Worm (Caenorhabditis elegans) whole organism, L4 larva: ENCODE results near the gene rgs-2.

ENCODE experiments used
- F26F4.8 ChIP-seq: fragments of 200-800 bp; sonication (Bioruptor generic); conservative IDR thresholded peaks from 2 replicates; pipeline ENCODE4 v1.3.6; 2022; ENCODE audit warnings: missing genetic modification characterization, missing compliant biosample characterization
- R02D3.7 ChIP-seq: fragments of 150-350 bp; sonication (generic microtip); optimal IDR thresholded peaks from 3 replicates; lab custom pipeline; 2014; ENCODE audit warnings: missing biosample characterization, missing genetic modification characterization
- T26A8.4 ChIP-seq: fragments of 200-800 bp; sonication (Bioruptor generic); IDR thresholded peaks from 2 replicates; pipeline ENCODE4 v1.3.6; 2022; ENCODE audit warnings: missing genetic modification characterization, missing compliant biosample characterization
- Y105C5A.15 ChIP-seq: fragments of 200-800 bp; sonication (Bioruptor generic); IDR thresholded peaks from 2 replicates; pipeline ENCODE4 v1.3.6; 2022; ENCODE audit warnings: missing genetic modification characterization, missing compliant biosample characterization
- Y48G9A.11 ChIP-seq: fragments of 200-800 bp; sonication (Bioruptor generic); IDR thresholded peaks from 2 replicates; pipeline ENCODE4 v1.3.6; 2022; ENCODE audit warnings: missing genetic modification reagents, missing genetic modification characterization, missing compliant biosample characterization
- Y5F2A.4 ChIP-seq: fragments of 200-800 bp; sonication (Bioruptor generic); optimal IDR thresholded peaks from 2 replicates; lab custom pipeline; 2018; ENCODE audit warnings: mild to moderate bottlenecking, missing genetic modification characterization, missing compliant biosample characterization
- Y75B8A.6 ChIP-seq: fragments of 200-800 bp; sonication (Bioruptor generic); IDR thresholded peaks from 2 replicates; pipeline ENCODE4 v1.3.6; 2022; ENCODE audit warnings: missing genetic modification reagents, missing genetic modification characterization, missing compliant biosample characterization
- aha-1 ChIP-seq: fragments of 150-350 bp; peaks from one replicate; lab custom pipeline; 2014; ENCODE audit warnings: missing biosample characterization, missing genetic modification characterization
- ama-1 ChIP-seq: fragments of 150-350 bp; optimal IDR thresholded peaks from 2 replicates; lab custom pipeline; 2014; ENCODE audit warnings: inconsistent platforms, mixed read lengths
- attf-4 ChIP-seq: sonication (generic microtip); optimal IDR thresholded peaks from 3 replicates; lab custom pipeline; 2017; ENCODE audit warnings: missing biosample characterization, missing genetic modification characterization
- ceh-82 ChIP-seq: sonication (generic microtip); optimal IDR thresholded peaks from 2 replicates; lab custom pipeline; 2017; ENCODE audit warnings: missing biosample characterization, missing genetic modification characterization
- daf-16 ChIP-seq, 3 experiments: sonication (generic microtip); optimal IDR thresholded peaks; 2 replicates each; lab custom pipeline; 2016 to 2017; ENCODE audit warnings: missing genetic modification characterization in 3 of 3, missing genetic modification reagents in 3 of 3, mild to moderate bottlenecking in 2 of 3, missing compliant biosample characterization in 2 of 3, missing biosample characterization in 1 of 3, moderate library complexity in 1 of 3
- dmd-6 ChIP-seq: fragments of 200-800 bp; sonication (Bioruptor generic); IDR thresholded peaks from 2 replicates; pipeline ENCODE4 v1.3.6; 2022; ENCODE audit warnings: missing genetic modification reagents, missing genetic modification characterization, missing compliant biosample characterization
- dve-1 ChIP-seq: sonication (generic microtip); optimal IDR thresholded peaks from 2 replicates; lab custom pipeline; 2017; ENCODE audit warnings: antibody characterized with exemption, mild to moderate bottlenecking, missing genetic modification characterization, missing compliant biosample characterization; ENCODE audit not compliant: insufficient read depth
- egl-43 ChIP-seq: fragments of 200-800 bp; sonication (Bioruptor generic); IDR thresholded peaks from 2 replicates; pipeline ENCODE4 v1.3.6; 2022; ENCODE audit warnings: missing genetic modification reagents, missing genetic modification characterization, missing compliant biosample characterization
- gei-8 ChIP-seq: fragments of 200-800 bp; sonication (Bioruptor generic); optimal IDR thresholded peaks from 2 replicates; lab custom pipeline; 2018; ENCODE audit warnings: mild to moderate bottlenecking, missing genetic modification characterization, missing compliant biosample characterization
- hlh-11 ChIP-seq: fragments of 200-800 bp; sonication (Bioruptor generic); optimal IDR thresholded peaks from 2 replicates; lab custom pipeline; 2018; ENCODE audit warnings: mild to moderate bottlenecking, missing genetic modification characterization, missing compliant biosample characterization
- hlh-30 ChIP-seq: sonication (generic microtip); optimal IDR thresholded peaks from 2 replicates; lab custom pipeline; 2017; ENCODE audit warnings: antibody characterized with exemption, mild to moderate bottlenecking, missing genetic modification characterization, missing compliant biosample characterization; ENCODE audit not compliant: insufficient read depth
- hmg-1.1 ChIP-seq: fragments of 200-800 bp; sonication (Bioruptor generic); IDR thresholded peaks from 2 replicates; pipeline ENCODE4 v1.3.6; 2022; ENCODE audit warnings: missing genetic modification reagents, missing genetic modification characterization, missing compliant biosample characterization
- lin-1 ChIP-seq: fragments of 200-800 bp; sonication (Bioruptor generic); IDR thresholded peaks from 2 replicates; pipeline ENCODE4 v1.3.6; 2022; ENCODE audit warnings: missing genetic modification reagents, missing genetic modification characterization, missing compliant biosample characterization
- lin-13 ChIP-seq: fragments of 150-350 bp; optimal IDR thresholded peaks from 2 replicates; lab custom pipeline; 2014; ENCODE audit warnings: missing biosample characterization, missing genetic modification reagents, missing genetic modification characterization
- lin-38 ChIP-seq: fragments of 200-800 bp; sonication (Bioruptor generic); IDR thresholded peaks from 2 replicates; pipeline ENCODE4 v1.3.6; 2022; ENCODE audit warnings: missing genetic modification reagents, missing genetic modification characterization, missing compliant biosample characterization
- lsy-2 ChIP-seq, 2 experiments: fragments of 150-350 bp in 1 of 2; sonication (generic microtip) in 1 of 2; optimal IDR thresholded peaks; 2 replicates each; lab custom pipeline; 2014 to 2017; ENCODE audit warnings: missing biosample characterization in 2 of 2, missing genetic modification characterization in 2 of 2
- madf-9 ChIP-seq: fragments of 200-800 bp; sonication (Bioruptor generic); conservative IDR thresholded peaks from 2 replicates; pipeline ENCODE4 v1.3.6; 2022; ENCODE audit warnings: missing genetic modification reagents, missing genetic modification characterization, missing compliant biosample characterization
- mes-2 ChIP-seq: sonication (generic microtip); optimal IDR thresholded peaks from 2 replicates; lab custom pipeline; 2016; ENCODE audit warnings: missing genotype, mild to moderate bottlenecking, missing genetic modification characterization, missing compliant biosample characterization; ENCODE audit not compliant: poor library complexity, severe bottlenecking
- nhr-28 ChIP-seq: fragments of 150-350 bp; optimal IDR thresholded peaks from 2 replicates; lab custom pipeline; 2014; ENCODE audit warnings: missing biosample characterization, missing genetic modification characterization
- nhr-42 ChIP-seq: fragments of 200-800 bp; sonication (Bioruptor generic); IDR thresholded peaks from 2 replicates; pipeline ENCODE4 v1.3.6; 2022; ENCODE audit warnings: missing genetic modification characterization, missing compliant biosample characterization
- nhr-6 ChIP-seq: fragments of 150-350 bp; optimal IDR thresholded peaks from 2 replicates; lab custom pipeline; 2014; ENCODE audit warnings: missing biosample characterization, missing genetic modification characterization
- php-3 ChIP-seq: fragments of 200-800 bp; sonication (Bioruptor generic); IDR thresholded peaks from 2 replicates; pipeline ENCODE4 v1.3.6; 2022; ENCODE audit warnings: missing genetic modification reagents, missing genetic modification characterization, missing compliant biosample characterization
- spr-1 ChIP-seq: sonication (generic microtip); optimal IDR thresholded peaks from 2 replicates; lab custom pipeline; 2016; ENCODE audit warnings: mild to moderate bottlenecking, missing genetic modification characterization, missing compliant biosample characterization
- tag-97 ChIP-seq: fragments of 200-800 bp; sonication (Bioruptor generic); IDR thresholded peaks from 2 replicates; pipeline ENCODE4 v1.3.6; 2022; ENCODE audit warnings: missing genetic modification characterization, missing compliant biosample characterization
- tra-1 ChIP-seq: fragments of 200-800 bp; sonication (Bioruptor generic); IDR thresholded peaks from 2 replicates; pipeline ENCODE4 v1.3.6; 2022; ENCODE audit warnings: missing genetic modification reagents, missing genetic modification characterization, missing compliant biosample characterization
- unc-62 ChIP-seq, 3 experiments: fragments of 150-350 bp in 1 of 3; sonication (generic microtip); optimal IDR thresholded peaks in 2 of 3; peaks in 1 of 3; 1 replicate in 1 of 3; 2 replicates in 2 of 3; lab custom pipeline; 2014 to 2017; ENCODE audit warnings: missing biosample characterization in 3 of 3, missing genetic modification characterization in 3 of 3, missing genetic modification reagents in 3 of 3, missing genotype in 1 of 3
- zfp-2 ChIP-seq: sonication (generic microtip); optimal IDR thresholded peaks from 2 replicates; lab custom pipeline; 2016; ENCODE audit warnings: mild to moderate bottlenecking, missing genetic modification characterization, missing compliant biosample characterization
- zip-2 ChIP-seq: fragments of 150-350 bp; optimal IDR thresholded peaks from 2 replicates; lab custom pipeline; 2014; ENCODE audit warnings: missing biosample characterization, missing genetic modification characterization

The rgs-2 gene

ce11 chrX:12738454-12738853 lies 26.0 kb downstream of the rgs-2 start, which contains the start of gene pgp-13 (continued):
- no peak for TF ChIP-seq mes-2 (tag; lab: Kevin White, UChicago)
- TF ChIP-seq aha-1 (tag; lab: Kevin White, UChicago), result peak; percentile 12
- TF ChIP-seq zfp-2 (tag; lab: Kevin White, UChicago), result no peak
- TF ChIP-seq egl-43 (GFP tag; lab: Robert Waterston, UW), result no peak
- TF ChIP-seq attf-4 (tag; lab: Kevin White, UChicago), result no peak
- TF ChIP-seq gei-8 (GFP tag; lab: Kevin White, UChicago), result no peak
- peak; percentile 31 for TF ChIP-seq nhr-28
- TF ChIP-seq tra-1 (GFP tag; lab: Robert Waterston, UW), result no peak

DNA sequence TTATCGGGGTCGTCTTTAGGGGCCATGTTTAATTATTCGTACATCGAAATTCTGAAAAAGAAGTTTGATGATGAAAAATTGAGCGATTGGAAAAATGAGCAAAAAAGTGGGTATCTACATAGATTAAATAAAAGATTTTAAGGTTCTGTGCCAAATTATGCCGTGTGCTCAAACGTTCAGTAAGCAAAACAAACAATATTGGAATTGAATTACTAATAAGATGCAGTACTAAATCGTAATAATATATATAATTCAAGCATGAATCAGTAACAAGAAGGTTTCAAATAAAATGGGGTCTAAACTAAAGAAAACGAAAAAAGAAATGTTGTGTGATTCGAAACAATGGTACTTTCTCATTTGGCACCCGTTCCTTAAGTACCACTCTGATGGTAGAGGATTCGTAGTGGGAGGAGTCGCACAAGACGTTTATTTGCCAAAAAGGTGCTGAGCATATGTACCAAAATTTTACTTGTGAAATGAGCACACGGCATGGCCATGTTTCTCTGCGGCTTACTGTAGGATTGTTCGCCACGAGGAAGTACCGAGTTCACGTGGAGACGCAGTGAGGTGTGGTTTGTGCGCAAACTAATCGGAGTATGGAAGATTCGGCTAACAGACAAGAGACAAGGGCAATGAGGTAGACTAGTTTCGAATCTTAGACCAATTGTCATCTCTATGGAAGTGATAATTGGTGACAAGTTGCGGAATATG lies 37.2 kb downstream of the rgs-2 start, which contains the start of gene pgp-14:
TSS of gene pgp-14 (minus strand) at position 51 of the 711 bp plus-strand sequence.
- TF ChIP-seq egl-43 (GFP tag; lab: Robert Waterston, UW), result 0 out of 2 replicates have a peak, but pooled peaks have one; percentile 27
- TF ChIP-seq nhr-6 (tag; lab: Kevin White, UChicago), result no peak

DNA sequence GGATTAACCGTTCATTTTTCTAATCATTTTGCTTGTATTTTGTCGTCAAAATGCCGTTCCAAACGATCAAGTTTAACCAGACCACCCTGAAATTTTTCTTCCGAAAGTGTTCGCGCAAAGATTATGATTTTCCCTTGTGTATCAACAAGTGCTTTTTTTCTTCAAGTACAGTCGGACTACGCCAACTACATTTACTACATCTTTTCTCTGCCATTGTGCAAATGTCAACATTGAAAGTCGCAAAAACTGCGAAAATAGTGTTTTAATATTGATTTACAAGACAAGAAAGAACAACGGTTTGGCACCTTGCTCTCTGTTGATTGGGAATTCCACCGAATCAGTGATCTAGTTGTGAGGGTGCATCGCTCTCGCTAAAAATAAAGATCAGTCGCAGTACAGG lies 38.4 kb downstream of the rgs-2 start:
- TF ChIP-seq tag-97 (GFP tag; lab: Robert Waterston, UW), result no peak
- TF ChIP-seq nhr-28, result peak; percentile 27

DNA sequence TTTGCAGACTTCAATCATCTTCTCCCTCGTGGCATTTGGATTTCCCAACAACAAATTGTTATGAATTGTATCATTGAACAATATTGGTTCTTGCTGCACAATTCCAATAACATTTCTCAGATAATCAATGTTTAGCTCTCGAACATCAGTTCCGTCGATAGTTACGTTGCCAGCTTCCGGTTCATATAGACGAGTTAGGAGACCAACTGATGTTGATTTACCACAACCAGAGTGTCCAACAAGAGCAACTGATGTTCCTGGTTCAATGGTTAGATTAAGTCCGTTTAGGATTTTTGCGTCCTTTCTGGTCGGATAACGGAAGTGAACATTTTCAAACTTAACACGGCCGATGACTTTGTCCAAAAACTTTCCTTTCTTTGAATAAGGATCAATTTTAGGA lies 41.6 kb downstream of the rgs-2 start:
- TF ChIP-seq unc-62 (GFP tag; optimal IDR thresholded peaks at IDR 0.05 in 1 of 2; lab: Kevin White, UChicago) (peak in 1 of 2 experiments; percentile 78), unc-62 (tag; optimal IDR thresholded peaks at IDR 0.05; lab: Kevin White, UChicago) (no peak), tag-97 (GFP tag; lab: Robert Waterston, UW) (no peak)

DNA sequence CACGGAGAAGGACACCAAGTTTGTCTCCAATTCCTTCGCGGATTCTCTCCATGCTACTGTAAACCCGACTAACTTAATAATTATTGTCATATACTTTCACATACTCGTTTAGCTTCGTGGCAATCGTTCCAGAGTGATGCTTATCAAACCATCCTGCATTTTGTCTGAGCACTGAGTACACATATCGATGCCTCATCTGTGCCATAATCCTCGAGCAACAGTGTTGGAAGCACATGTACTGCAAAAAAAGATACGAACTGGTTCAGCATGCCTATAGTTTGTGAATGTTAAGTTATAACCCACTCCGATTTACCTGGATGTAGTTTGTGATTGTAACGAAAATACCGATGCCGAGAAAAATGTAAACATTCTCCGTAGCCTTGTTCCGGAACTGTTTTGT lies 42.6 kb downstream of the rgs-2 start:
- TF ChIP-seq spr-1 (tag; lab: Kevin White, UChicago) (no peak), zip-2 (no peak), Y48G9A.11 (no peak), aha-1 (tag; lab: Kevin White, UChicago) (no peak), T26A8.4 (GFP tag; lab: Robert Waterston, UW) (no peak), unc-62 (GFP tag; optimal IDR thresholded peaks at IDR 0.05 in 1 of 2; lab: Kevin White, UChicago) (peak in 1 of 2 experiments; percentile 91), unc-62 (tag; optimal IDR thresholded peaks at IDR 0.05; lab: Kevin White, UChicago) (no peak)

DNA sequence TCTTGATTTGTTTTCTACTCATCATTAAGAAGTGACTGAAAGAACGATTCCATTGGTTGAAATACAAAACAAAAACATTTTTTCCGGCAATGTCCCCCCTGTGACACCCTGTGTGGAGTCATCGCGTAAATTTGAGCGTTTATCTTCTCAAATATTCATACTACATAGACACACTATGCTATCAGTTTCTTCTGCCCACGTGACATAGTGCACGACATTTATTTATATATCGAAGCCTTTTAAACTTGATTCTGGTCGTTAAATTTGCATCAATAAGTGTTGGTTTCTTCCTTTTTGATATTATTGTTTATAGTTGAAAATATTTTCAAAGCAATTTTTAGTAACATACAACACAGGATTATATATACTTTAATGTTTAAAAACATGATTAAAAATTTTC lies 46.6 kb downstream of the rgs-2 start:
- TF ChIP-seq madf-9, result no peak
- TF ChIP-seq daf-16 (GFP tag; optimal IDR thresholded peaks at IDR 0.05; lab: Kevin White, UChicago), result no peak
- TF ChIP-seq daf-16 (tag; optimal IDR thresholded peaks at IDR 0.05; lab: Kevin White, UChicago), result peak; percentile 63
- no peak for TF ChIP-seq hmg-1.1 (GFP tag; lab: Robert Waterston, UW)
- peak; percentile 54 for TF ChIP-seq dve-1 (tag; lab: Kevin White, UChicago)
- TF ChIP-seq php-3 (GFP tag; lab: Robert Waterston, UW), result peak; percentile 41; the same call in 1 of the 2 replicates
- peak; percentile 28 for TF ChIP-seq nhr-28
- TF ChIP-seq hlh-30 (tag; lab: Kevin White, UChicago), result peak; percentile 62
- TF ChIP-seq dmd-6 (GFP tag; lab: Robert Waterston, UW), result peak; percentile 32
- TF ChIP-seq ceh-82 (tag; lab: Kevin White, UChicago), result no peak

- TF ChIP-seq lin-38 (GFP tag; lab: Robert Waterston, UW), result no peak
- TF ChIP-seq daf-16 (GFP tag; optimal IDR thresholded peaks at IDR 0.05; lab: Kevin White, UChicago), result no peak
- TF ChIP-seq daf-16 (tag; optimal IDR thresholded peaks at IDR 0.05; lab: Kevin White, UChicago), result peak; percentile 49
- TF ChIP-seq Y5F2A.4 (GFP tag; lab: Kevin White, UChicago), result no peak
- TF ChIP-seq Y105C5A.15 (GFP tag; lab: Robert Waterston, UW), result no peak
- TF ChIP-seq R02D3.7 (tag; lab: Kevin White, UChicago), result no peak
- no peak for TF ChIP-seq lin-13 (GFP tag; lab: Kevin White, UChicago)
- no peak for TF ChIP-seq hmg-1.1 (GFP tag; lab: Robert Waterston, UW)
- TF ChIP-seq F26F4.8 (GFP tag; lab: Robert Waterston, UW), result no peak
- no peak for TF ChIP-seq attf-4 (tag; lab: Kevin White, UChicago)
- peak; percentile 53 for TF ChIP-seq gei-8 (GFP tag; lab: Kevin White, UChicago)
- no peak for TF ChIP-seq T26A8.4 (GFP tag; lab: Robert Waterston, UW)
- 0 out of 2 replicates have a peak, but pooled peaks have one; percentile 17 for TF ChIP-seq lin-1 (GFP tag; lab: Robert Waterston, UW)
- TF ChIP-seq lsy-2 (tag; optimal IDR thresholded peaks at IDR 0.05; lab: Kevin White, UChicago), result no peak
- TF ChIP-seq nhr-42 (GFP tag; lab: Robert Waterston, UW), result no peak
- peak; percentile 27 for TF ChIP-seq mes-2 (tag; lab: Kevin White, UChicago)
- TF ChIP-seq Y75B8A.6, result no peak
- no peak for TF ChIP-seq ama-1 (lab: Kevin White, UChicago)
- TF ChIP-seq hlh-11 (tag; lab: Kevin White, UChicago), result peak; percentile 91
Measured at ce11 chrX:12759642-12760041, 47.2 kb downstream of the rgs-2 start.
